Fruit fly (Drosophila melanogaster): Measurements from ENCODE around the gene Or1a.

Or1a gene

dm6 chrX:345246-345645 lies 30.3 kb downstream of the Or1a start (continued):
- no peak for TF ChIP-seq Deaf1 (tag; optimal IDR thresholded peaks at IDR 0.05)
- peak; percentile 83 for TF ChIP-seq Med (GFP tag)
- TF ChIP-seq lola (GFP tag; optimal IDR thresholded peaks at IDR 0.05): no peak
- no peak for TF ChIP-seq fru (optimal IDR thresholded peaks at IDR 0.05)
- no peak for TF ChIP-seq Stat92E (GFP tag; optimal IDR thresholded peaks at IDR 0.05)
- TF ChIP-seq E2f2 (GFP tag; IDR thresholded peaks at IDR 0.05): 0 out of 2 replicates have a peak, but pooled peaks have one; percentile 13
- TF ChIP-seq pita (GFP tag; optimal IDR thresholded peaks at IDR 0.05): no peak
- TF ChIP-seq Lim3 (GFP tag; IDR thresholded peaks at IDR 0.05): no peak
- no peak for TF ChIP-seq Asciz (GFP tag; optimal IDR thresholded peaks at IDR 0.05)
- TF ChIP-seq CG6683 (GFP tag; optimal IDR thresholded peaks at IDR 0.05): no peak
- no peak for TF ChIP-seq NFAT (GFP tag; IDR thresholded peaks at IDR 0.05)
- TF ChIP-seq CG31388 (GFP tag; optimal IDR thresholded peaks at IDR 0.05): no peak
- no peak for TF ChIP-seq CG10654 (GFP tag; optimal IDR thresholded peaks at IDR 0.05)
- no peak for TF ChIP-seq CG1832 (GFP tag; optimal IDR thresholded peaks at IDR 0.05)
- TF ChIP-seq cad (GFP tag; optimal IDR thresholded peaks at IDR 0.05): no peak
- TF ChIP-seq CG17328 (GFP tag; IDR thresholded peaks at IDR 0.05): 0 out of 2 replicates have a peak, but pooled peaks have one; percentile 24
- TF ChIP-seq CG7556 (GFP tag; optimal IDR thresholded peaks at IDR 0.05): peak; percentile 19
- no peak for TF ChIP-seq br (optimal IDR thresholded peaks at IDR 0.05)
- peak; percentile 49 for TF ChIP-seq CG2678 (tag; optimal IDR thresholded peaks at IDR 0.05)
- TF ChIP-seq CG3407 (GFP tag; optimal IDR thresholded peaks at IDR 0.05): no peak
- TF ChIP-seq CG3726 (GFP tag; IDR thresholded peaks at IDR 0.05): no peak
- no peak for TF ChIP-seq H2.0 (GFP tag; IDR thresholded peaks at IDR 0.05)
- no peak for TF ChIP-seq pros (GFP tag; optimal IDR thresholded peaks at IDR 0.05)
- TF ChIP-seq CG11398 (GFP tag; optimal IDR thresholded peaks at IDR 0.05): no peak
- TF ChIP-seq CG4360 (GFP tag; IDR thresholded peaks at IDR 0.05): no peak
- no peak for TF ChIP-seq crc (GFP tag; optimal IDR thresholded peaks at IDR 0.05)
- no peak for TF ChIP-seq gsb-n (tag; optimal IDR thresholded peaks at IDR 0.05)
- TF ChIP-seq CG11456 (GFP tag; IDR thresholded peaks at IDR 0.05): no peak
- TF ChIP-seq CG16863 (GFP tag; optimal IDR thresholded peaks at IDR 0.05): peak; percentile 8
- TF ChIP-seq HLH4C (GFP tag; IDR thresholded peaks at IDR 0.05; ENCODE audit: partially characterized antibody): no peak
- peak; percentile 23 for TF ChIP-seq Blimp-1 (GFP tag; optimal IDR thresholded peaks at IDR 0.05)
- no peak for TF ChIP-seq CG3163 (GFP tag; optimal IDR thresholded peaks at IDR 0.05)
- peak; percentile 29 for TF ChIP-seq CG12391 (tag; optimal IDR thresholded peaks at IDR 0.05)
- TF ChIP-seq phol (tag; optimal IDR thresholded peaks at IDR 0.05): peak; percentile 20
- peak in 1 of 2 experiments; percentile 0 for TF ChIP-seq chif (GFP tag; optimal IDR thresholded peaks at IDR 0.05)
- TF ChIP-seq zf30C (GFP tag; optimal IDR thresholded peaks at IDR 0.05): no peak
- TF ChIP-seq PHDP (tag; optimal IDR thresholded peaks at IDR 0.05): no peak
- no peak for TF ChIP-seq CG6272 (GFP tag; IDR thresholded peaks at IDR 0.05)
- no peak for TF ChIP-seq CTCF (GFP tag; optimal IDR thresholded peaks at IDR 0.05)
- TF ChIP-seq CG4617 (GFP tag; optimal IDR thresholded peaks at IDR 0.05; ENCODE audit: borderline replicate concordance): no peak
- no peak for TF ChIP-seq CG12942 (GFP tag; optimal IDR thresholded peaks at IDR 0.05)
- TF ChIP-seq peb (GFP tag; IDR thresholded peaks at IDR 0.05): no peak
- TF ChIP-seq CG12659 (GFP tag; optimal IDR thresholded peaks at IDR 0.05): peak; percentile 21
- TF ChIP-seq chinmo (GFP tag; IDR thresholded peaks at IDR 0.05; ENCODE audit: partially characterized antibody): no peak
- TF ChIP-seq Hr51 (GFP tag; optimal IDR thresholded peaks at IDR 0.05): peak in 1 of 2 experiments; percentile 42
- TF ChIP-seq CG10543 (GFP tag; optimal IDR thresholded peaks at IDR 0.05): no peak
- TF ChIP-seq hb (GFP tag; IDR thresholded peaks at IDR 0.05; ENCODE audit: partially characterized antibody): no peak
- no peak for TF ChIP-seq Dbx (GFP tag; IDR thresholded peaks at IDR 0.05)
- no peak for TF ChIP-seq CG10274 (GFP tag; optimal IDR thresholded peaks at IDR 0.05)
- peak; percentile 25; the same call in 1 of the 2 replicates for TF ChIP-seq Atf6 (GFP tag; IDR thresholded peaks at IDR 0.05)
- TF ChIP-seq CG7987 (GFP tag; optimal IDR thresholded peaks at IDR 0.05): no peak
- no peak for TF ChIP-seq CG2199 (GFP tag; IDR thresholded peaks at IDR 0.05)
